Fruit fly (Drosophila melanogaster) whole organism, embryonic: ENCODE measurements around the gene GCS2beta.

ENCODE experiments used
- Antp ChIP-seq: fragments of 200-800 bp; sonication (Bioruptor generic); optimal IDR thresholded peaks from 3 replicates; lab custom pipeline; 2016; ENCODE audit warnings: missing biosample characterization, missing genetic modification characterization
- Asciz ChIP-seq: fragments of 200-800 bp; sonication (Bioruptor generic); optimal IDR thresholded peaks from 2 replicates; lab custom pipeline; 2017; ENCODE audit warnings: missing biosample characterization, mild to moderate bottlenecking, missing genetic modification characterization, missing genetic modification reagents
- Bdp1 ChIP-seq: fragments of 200-800 bp; sonication (Bioruptor generic); optimal IDR thresholded peaks from 3 replicates; lab custom pipeline; 2016; ENCODE audit warnings: missing biosample characterization, missing genetic modification characterization
- CG10147 ChIP-seq: fragments of 200-800 bp; sonication (Bioruptor generic); optimal IDR thresholded peaks from 2 replicates; lab custom pipeline; 2019; ENCODE audit warnings: missing biosample characterization, mild to moderate bottlenecking, missing genetic modification characterization, moderate library complexity
- CG13296 ChIP-seq: fragments of 200-800 bp; sonication (Bioruptor generic); optimal IDR thresholded peaks from 3 replicates; lab custom pipeline; 2018; ENCODE audit warnings: missing biosample characterization, mild to moderate bottlenecking, missing genetic modification characterization
- CG16779 ChIP-seq: fragments of 200-800 bp; sonication (Bioruptor generic); IDR thresholded peaks from 2 replicates; pipeline ENCODE4 v1.3.6; 2022; ENCODE audit warnings: missing biosample characterization, missing genetic modification characterization
- CG18011 ChIP-seq: fragments of 200-800 bp; sonication (Bioruptor generic); optimal IDR thresholded peaks from 2 replicates; lab custom pipeline; 2017; ENCODE audit warnings: missing biosample characterization, missing genetic modification characterization, mild to moderate bottlenecking, moderate library complexity, missing genotype
- CG31388 ChIP-seq: fragments of 200-800 bp; sonication (Bioruptor generic); optimal IDR thresholded peaks from 2 replicates; lab custom pipeline; 2016; ENCODE audit warnings: missing biosample characterization, missing genetic modification characterization
- CG3407 ChIP-seq: fragments of 200-800 bp; sonication (Bioruptor generic); optimal IDR thresholded peaks from 2 replicates; lab custom pipeline; 2018; ENCODE audit warnings: missing biosample characterization, mild to moderate bottlenecking, missing genetic modification characterization
- CG4424 ChIP-seq: fragments of 200-800 bp; sonication (Bioruptor generic); optimal IDR thresholded peaks from 3 replicates; lab custom pipeline; 2016; ENCODE audit warnings: missing biosample characterization, missing genetic modification characterization
- CG4854 ChIP-seq: fragments of 200-800 bp; sonication (Bioruptor generic); optimal IDR thresholded peaks from 2 replicates; lab custom pipeline; 2016; ENCODE audit warnings: missing biosample characterization, missing genetic modification characterization, inconsistent platforms
- CG6813 ChIP-seq: fragments of 200-800 bp; sonication (Bioruptor generic); optimal IDR thresholded peaks from 2 replicates; lab custom pipeline; 2017; ENCODE audit warnings: missing biosample characterization, missing genetic modification characterization, mild to moderate bottlenecking, moderate library complexity, missing genetic modification reagents
- CG8765 ChIP-seq: fragments of 200-800 bp; sonication (Bioruptor generic); IDR thresholded peaks from 2 replicates; pipeline ENCODE4 v1.3.6; 2022; ENCODE audit warnings: missing biosample characterization, missing genetic modification characterization
- CG8944 ChIP-seq: fragments of 200-800 bp; sonication (Bioruptor generic); optimal IDR thresholded peaks from 3 replicates; lab custom pipeline; 2016; ENCODE audit warnings: missing biosample characterization, missing genetic modification characterization
- Doc2 ChIP-seq: fragments of 200-800 bp; sonication (Bioruptor generic); IDR thresholded peaks from 2 replicates; pipeline ENCODE4 v1.3.6; 2022; ENCODE audit warnings: missing biosample characterization, missing genetic modification characterization
- E2f2 ChIP-seq: fragments of 200-800 bp; sonication (Bioruptor generic); IDR thresholded peaks from 2 replicates; pipeline ENCODE4 v1.3.6; 2022; ENCODE audit warnings: missing biosample characterization, missing genetic modification characterization
- Fer3 ChIP-seq: fragments of 200-800 bp; sonication (Bioruptor generic); optimal IDR thresholded peaks from 2 replicates; lab custom pipeline; 2018; ENCODE audit warnings: missing biosample characterization, mild to moderate bottlenecking, missing genetic modification characterization, moderate library complexity
- GATAe ChIP-seq: fragments of 200-800 bp; sonication (Bioruptor generic); conservative IDR thresholded peaks from 2 replicates; pipeline ENCODE4 v1.3.6; 2022; ENCODE audit warnings: missing biosample characterization, missing genetic modification characterization
- Hmr ChIP-seq: fragments of 200-800 bp; sonication (Bioruptor generic); optimal IDR thresholded peaks from 3 replicates; lab custom pipeline; 2017; ENCODE audit warnings: mild to moderate bottlenecking, missing biosample characterization, missing genetic modification reagents, missing genetic modification characterization
- Myb ChIP-seq: fragments of 200-800 bp; sonication (Bioruptor generic); optimal IDR thresholded peaks from 2 replicates; lab custom pipeline; 2016; ENCODE audit warnings: missing biosample characterization, missing genetic modification characterization
- TFAM ChIP-seq: fragments of 200-800 bp; sonication (Bioruptor generic); optimal IDR thresholded peaks from 2 replicates; lab custom pipeline; 2017; ENCODE audit warnings: missing biosample characterization, missing genetic modification characterization, inconsistent platforms
- Taf1 ChIP-seq: fragments of 200-800 bp; sonication (Bioruptor generic); IDR thresholded peaks from 2 replicates; pipeline ENCODE4 v1.3.6; 2022; ENCODE audit warnings: missing biosample characterization, missing genetic modification characterization
- Vsx1 ChIP-seq: fragments of 200-800 bp; sonication (Bioruptor generic); optimal IDR thresholded peaks from 2 replicates; lab custom pipeline; 2017; ENCODE audit warnings: missing biosample characterization, mild to moderate bottlenecking, missing genetic modification characterization, missing genetic modification reagents
- Xrp1 ChIP-seq: fragments of 200-800 bp; sonication (Bioruptor generic); IDR thresholded peaks from 2 replicates; pipeline ENCODE4 v1.3.6; 2022; ENCODE audit warnings: missing biosample characterization, missing genetic modification characterization
- az2 ChIP-seq: fragments of 200-800 bp; sonication (Bioruptor generic); optimal IDR thresholded peaks from 3 replicates; lab custom pipeline; 2016; ENCODE audit warnings: missing biosample characterization, missing genetic modification characterization
- cas ChIP-seq: fragments of 200-800 bp; sonication (Bioruptor generic); IDR thresholded peaks from 2 replicates; pipeline ENCODE4 v1.3.6; 2022; ENCODE audit warnings: missing biosample characterization, missing genetic modification characterization
- chm ChIP-seq: fragments of 200-800 bp; sonication (Bioruptor generic); IDR thresholded peaks from 2 replicates; pipeline ENCODE4 v1.3.6; 2022; ENCODE audit warnings: missing biosample characterization, missing genetic modification characterization
- eve ChIP-seq, 2 experiments: fragments of >200 bp; optimal IDR thresholded peaks; 2 replicates each; lab custom pipeline; 2017; ENCODE audit warnings: missing biosample characterization in 2 of 2, missing genetic modification characterization in 2 of 2
- fd96Cb ChIP-seq: fragments of 200-800 bp; sonication (Bioruptor generic); optimal IDR thresholded peaks from 2 replicates; lab custom pipeline; 2018; ENCODE audit warnings: missing biosample characterization, mild to moderate bottlenecking, missing genetic modification characterization, moderate library complexity
- gcm2 ChIP-seq: fragments of 200-800 bp; sonication (Bioruptor generic); optimal IDR thresholded peaks from 2 replicates; lab custom pipeline; 2016; ENCODE audit warnings: missing biosample characterization, missing genetic modification characterization
- grau ChIP-seq: fragments of 200-800 bp; optimal IDR thresholded peaks from 3 replicates; lab custom pipeline; 2019; ENCODE audit warnings: missing biosample characterization, mild to moderate bottlenecking, missing genetic modification characterization, moderate library complexity
- gro ChIP-seq: fragments of 200-800 bp; sonication (Bioruptor generic); optimal IDR thresholded peaks from 2 replicates; lab custom pipeline; 2016; ENCODE audit warnings: missing biosample characterization, missing genetic modification characterization
- her ChIP-seq: fragments of 200-800 bp; sonication (Bioruptor generic); optimal IDR thresholded peaks from 2 replicates; lab custom pipeline; 2016; ENCODE audit warnings: missing biosample characterization, missing genetic modification characterization
- lmd ChIP-seq: fragments of 200-800 bp; sonication (Bioruptor generic); IDR thresholded peaks from 2 replicates; pipeline ENCODE4 v1.3.6; 2022; ENCODE audit warnings: missing biosample characterization, missing genetic modification characterization
- mam ChIP-seq: fragments of 200-800 bp; sonication (Bioruptor generic); optimal IDR thresholded peaks from 3 replicates; lab custom pipeline; 2016; ENCODE audit warnings: missing biosample characterization, missing genetic modification characterization
- nau ChIP-seq: fragments of 200-800 bp; sonication (Bioruptor generic); optimal IDR thresholded peaks from 3 replicates; lab custom pipeline; 2017; ENCODE audit warnings: missing biosample characterization, mild to moderate bottlenecking, missing genetic modification characterization, missing genetic modification reagents
- nmo ChIP-seq: fragments of 200-800 bp; sonication (Bioruptor generic); optimal IDR thresholded peaks from 2 replicates; lab custom pipeline; 2018; ENCODE audit warnings: missing biosample characterization, mild to moderate bottlenecking, missing genetic modification characterization, moderate library complexity
- pfk ChIP-seq: fragments of 200-800 bp; sonication (Bioruptor generic); optimal IDR thresholded peaks from 2 replicates; lab custom pipeline; 2018; ENCODE audit warnings: missing biosample characterization, mild to moderate bottlenecking, missing genetic modification characterization, moderate library complexity
- prd ChIP-seq, 3 experiments: fragments of >200 bp in 2 of 3; fragments of 200-800 bp in 1 of 3; sonication (Bioruptor generic) in 1 of 3; optimal IDR thresholded peaks in 2 of 3; IDR thresholded peaks in 1 of 3; 2 replicates in 2 of 3; 3 replicates in 1 of 3; pipeline versions ENCODE4 v1.3.6 to Lab custom; 2017 to 2022; ENCODE audit warnings: missing biosample characterization in 1 of 3, missing genetic modification characterization in 1 of 3
- sens ChIP-seq: fragments of 200-800 bp; sonication (Bioruptor generic); peaks from one replicate; lab custom pipeline; 2016; ENCODE audit warnings: missing biosample characterization, missing genetic modification characterization
- slou ChIP-seq: fragments of 200-800 bp; sonication (Bioruptor generic); optimal IDR thresholded peaks from 3 replicates; lab custom pipeline; 2016; ENCODE audit warnings: missing biosample characterization, missing genetic modification characterization
- stwl ChIP-seq: fragments of 200-800 bp; sonication (Bioruptor generic); optimal IDR thresholded peaks from 3 replicates; lab custom pipeline; 2018; ENCODE audit warnings: missing biosample characterization, mild to moderate bottlenecking, missing genetic modification characterization, moderate library complexity
- tio ChIP-seq: fragments of 200-800 bp; sonication (Bioruptor generic); optimal IDR thresholded peaks from 2 replicates; lab custom pipeline; 2017; ENCODE audit warnings: missing biosample characterization, missing genetic modification characterization, inconsistent platforms
- z ChIP-seq: fragments of 200-800 bp; sonication (Bioruptor generic); IDR thresholded peaks from 3 replicates; pipeline ENCODE4 v1.3.6; 2022; ENCODE audit warnings: missing biosample characterization, missing genetic modification characterization
- zen ChIP-seq: fragments of 200-800 bp; sonication (Bioruptor generic); optimal IDR thresholded peaks from 3 replicates; lab custom pipeline; 2018; ENCODE audit warnings: missing biosample characterization, mild to moderate bottlenecking, missing genetic modification characterization, moderate library complexity
- zen2 ChIP-seq: fragments of 200-800 bp; sonication (Bioruptor generic); IDR thresholded peaks from 3 replicates; pipeline ENCODE4 v1.3.6; 2022; ENCODE audit warnings: missing biosample characterization, missing genetic modification characterization; ENCODE audit not compliant: partially characterized antibody

The GCS2beta gene

DNA sequence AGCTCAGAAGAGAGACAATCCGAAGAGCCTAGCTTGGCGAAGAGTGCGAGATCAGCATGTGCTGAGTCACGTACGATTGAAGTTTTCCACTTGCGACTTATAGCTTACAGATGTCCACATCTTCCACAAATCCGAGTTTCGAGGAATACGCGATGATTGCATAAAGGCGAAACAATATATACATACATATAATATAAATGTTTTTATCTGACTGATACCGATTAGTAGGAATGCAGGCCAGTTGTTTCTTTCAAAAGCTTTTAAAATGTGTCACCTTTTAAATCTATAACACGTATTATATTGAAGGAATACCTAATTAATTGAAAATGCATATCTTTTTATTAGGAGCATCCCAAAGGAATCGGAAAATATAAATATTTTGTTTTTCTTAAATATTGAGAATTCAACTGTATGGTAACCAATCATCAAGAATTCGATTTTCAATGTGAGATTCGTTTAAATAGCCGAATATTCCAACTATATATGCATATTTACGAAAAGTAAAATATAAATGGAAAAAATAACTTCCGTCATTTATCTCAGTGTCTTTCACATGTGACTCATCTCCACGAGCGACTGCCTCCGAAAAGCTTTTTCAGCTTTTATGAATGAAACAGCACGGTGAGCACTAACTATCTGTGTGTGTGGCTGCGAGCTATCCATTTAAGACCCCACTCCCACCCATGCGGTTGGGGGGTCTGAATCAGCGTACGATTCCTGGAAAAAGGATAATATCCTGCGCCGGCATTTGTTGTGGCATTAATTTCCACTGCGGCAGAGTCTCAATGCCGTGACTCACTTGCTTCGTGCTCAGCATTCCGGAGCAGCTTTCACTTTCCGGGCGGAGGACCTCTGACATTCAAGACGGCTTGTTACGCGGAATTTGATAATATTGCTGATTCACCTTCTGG lies 33.3 kb downstream of the GCS2beta start (continued):
- TF ChIP-seq az2 (GFP tag; lab: Kevin White, UChicago) (peak; percentile 44), CG31388 (no peak), slou (GFP tag; lab: Kevin White, UChicago) (peak; percentile 6), chm (GFP tag; lab: Robert Waterston, UW) (no peak), Vsx1 (GFP tag; lab: Kevin White, UChicago) (peak; percentile 33), lmd (GFP tag; lab: Robert Waterston, UW) (no peak), prd (optimal IDR thresholded peaks at IDR 0.05; lab: Kevin White, UChicago) (no peak), prd (GFP tag; IDR thresholded peaks at IDR 0.05; lab: Robert Waterston, UW) (no peak), CG13296 (GFP tag; lab: Kevin White, UChicago) (peak; percentile 47), CG8765 (GFP tag; lab: Robert Waterston, UW) (no peak), fd96Cb (tag; lab: Kevin White, UChicago) (peak; percentile 35), CG6813 (GFP tag; lab: Kevin White, UChicago) (peak; percentile 24), pfk (GFP tag; lab: Kevin White, UChicago) (no peak), gro (GFP tag; lab: Kevin White, UChicago) (peak; percentile 30), CG4854 (GFP tag; lab: Kevin White, UChicago) (peak; percentile 21), eve (GFP tag; optimal IDR thresholded peaks at IDR 0.05; lab: Kevin White, UChicago) (peak in 1 of 2 experiments; percentile 74), stwl (tag; lab: Kevin White, UChicago) (no peak), Doc2 (GFP tag; lab: Robert Waterston, UW) (no peak), Taf1 (GFP tag; lab: Robert Waterston, UW) (0 out of 2 replicates have a peak, but pooled peaks have one; percentile 9), Fer3 (peak; percentile 66), nau (GFP tag; lab: Kevin White, UChicago) (peak; percentile 60), grau (tag; lab: Kevin White, UChicago) (peak; percentile 66), Antp (GFP tag; lab: Kevin White, UChicago) (peak; percentile 27), Hmr (GFP tag; lab: Kevin White, UChicago) (peak; percentile 74), CG16779 (GFP tag; lab: Robert Waterston, UW) (0 out of 2 replicates have a peak, but pooled peaks have one; percentile 30), Bdp1 (GFP tag; lab: Kevin White, UChicago) (no peak), CG18011 (GFP tag; lab: Kevin White, UChicago) (peak; percentile 51), CG4424 (GFP tag; lab: Kevin White, UChicago) (peak; percentile 51), E2f2 (GFP tag; lab: Robert Waterston, UW) (peak; percentile 41; the same call in 1 of the 2 replicates), Myb (GFP tag; lab: Kevin White, UChicago) (peak; percentile 26), Xrp1 (GFP tag; lab: Robert Waterston, UW) (peak; percentile 48; the same call in 1 of the 2 replicates), tio (peak; percentile 1), mam (GFP tag; lab: Kevin White, UChicago) (peak; percentile 33), TFAM (GFP tag; lab: Kevin White, UChicago) (no peak), cas (GFP tag; lab: Robert Waterston, UW) (peak; percentile 69)

DNA sequence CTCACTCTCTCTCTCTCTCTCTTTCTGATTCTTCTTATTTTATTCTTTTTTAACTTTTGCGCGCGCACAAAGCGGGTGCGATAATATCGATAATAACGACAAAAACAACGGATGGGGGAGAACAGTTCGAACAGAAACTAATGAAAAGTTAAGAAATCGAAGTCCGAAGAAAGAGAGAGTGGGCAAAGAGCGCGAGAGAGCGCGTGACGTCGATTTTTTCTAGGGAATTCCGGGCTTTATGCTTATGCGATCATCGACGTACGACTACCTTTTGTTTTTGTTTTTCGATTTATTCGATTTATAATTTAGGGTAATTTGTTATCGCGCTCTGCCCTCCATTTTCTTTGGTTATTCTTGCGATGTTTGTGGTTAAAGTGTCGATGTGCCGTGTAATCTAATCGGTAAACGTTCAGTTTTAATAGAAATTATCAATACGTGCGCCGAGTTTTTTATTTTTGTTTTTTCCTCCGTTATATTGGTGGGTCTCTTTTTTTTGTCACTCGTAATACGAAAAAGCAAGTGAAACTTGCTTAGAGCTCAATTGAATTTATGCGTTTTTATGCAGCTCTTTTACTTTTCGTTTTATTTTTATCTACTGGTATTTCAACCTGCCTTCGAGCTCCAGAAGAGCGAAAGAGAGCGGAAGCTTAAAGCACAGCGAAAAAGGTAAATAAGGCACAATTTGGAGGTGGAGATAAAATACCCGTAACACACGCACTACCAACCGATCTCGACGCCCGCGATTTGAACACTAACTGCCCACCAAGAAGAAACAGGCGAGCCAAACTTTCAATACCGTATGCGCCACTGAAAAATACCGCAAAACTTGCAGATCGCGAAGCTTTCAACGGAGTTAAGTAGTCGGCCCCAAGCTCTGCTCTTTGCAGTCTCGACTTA lies 34.3 kb downstream of the GCS2beta start, which contains the start of gene dl:
Gene dl (minus strand): TSS at position 757 of the 897 bp plus-strand sequence.
- TF ChIP-seq GATAe (peak; percentile 18; the same call in 1 of the 2 replicates), nmo (no peak), Asciz (GFP tag; lab: Kevin White, UChicago) (peak; percentile 5), sens (GFP tag; lab: Kevin White, UChicago) (peak; percentile 80), z (GFP tag; lab: Robert Waterston, UW) (no peak), CG10147 (GFP tag; lab: Kevin White, UChicago) (no peak), cas (GFP tag; lab: Robert Waterston, UW) (no peak), zen (tag; lab: Kevin White, UChicago) (no peak), zen2 (GFP tag; lab: Robert Waterston, UW) (peak; percentile 17; the same call in 1 of the 3 replicates), CG8944 (GFP tag; lab: Kevin White, UChicago) (no peak), gcm2 (no peak), her (GFP tag; lab: Kevin White, UChicago) (no peak), CG3407 (GFP tag; lab: Kevin White, UChicago) (no peak)
